Worm (Caenorhabditis elegans) whole organism, L1 larva: Measurements from ENCODE around the gene Y73B6A.3.

ENCODE experiments used
- C04F5.9 ChIP-seq: sonication (generic microtip); optimal IDR thresholded peaks from 2 replicates; lab custom pipeline; 2016; ENCODE audit warnings: missing genetic modification characterization, missing compliant biosample characterization
- C16A3.4 ChIP-seq: fragments of 150-350 bp; optimal IDR thresholded peaks from 2 replicates; lab custom pipeline; 2014; ENCODE audit warnings: missing biosample characterization, missing genetic modification characterization
- F16B12.6 ChIP-seq: fragments of 150-350 bp; optimal IDR thresholded peaks from 2 replicates; lab custom pipeline; 2014; ENCODE audit warnings: missing biosample characterization, missing genetic modification characterization
- aly-2 ChIP-seq: fragments of 150-350 bp; optimal IDR thresholded peaks from 2 replicates; lab custom pipeline; 2014; ENCODE audit warnings: missing biosample characterization, missing genetic modification characterization
- ama-1 ChIP-seq: fragments of 150-350 bp; optimal IDR thresholded peaks from 2 replicates; lab custom pipeline; 2014
- blmp-1 ChIP-seq: fragments of 150-350 bp; optimal IDR thresholded peaks from 2 replicates; lab custom pipeline; 2014; ENCODE audit warnings: missing biosample characterization, missing genetic modification characterization
- ceh-63 ChIP-seq: fragments of 200-800 bp; sonication (Bioruptor generic); optimal IDR thresholded peaks from 2 replicates; lab custom pipeline; 2018; ENCODE audit warnings: mild to moderate bottlenecking, missing genetic modification characterization, missing compliant biosample characterization
- ceh-8 ChIP-seq: fragments of 200-800 bp; sonication (Bioruptor generic); optimal IDR thresholded peaks from 2 replicates; lab custom pipeline; 2018; ENCODE audit warnings: mild to moderate bottlenecking, missing genetic modification characterization, moderate library complexity, missing compliant biosample characterization
- efl-1 ChIP-seq, 4 experiments: fragments of 150-350 bp; optimal IDR thresholded peaks in 3 of 4; peaks in 1 of 4; 1 replicate in 1 of 4; 2 replicates in 3 of 4; lab custom pipeline; 2014; ENCODE audit warnings: missing biosample characterization in 2 of 4, missing genetic modification characterization in 2 of 4, missing genetic modification reagents in 2 of 4
- efl-3 ChIP-seq: fragments of 200-800 bp; sonication (Bioruptor generic); optimal IDR thresholded peaks from 2 replicates; lab custom pipeline; 2018; ENCODE audit warnings: mild to moderate bottlenecking, missing genetic modification characterization, missing compliant biosample characterization
- egl-13 ChIP-seq: sonication (generic microtip); optimal IDR thresholded peaks from 2 replicates; lab custom pipeline; 2016; ENCODE audit warnings: missing genotype, missing genetic modification reagents, missing genetic modification characterization, missing compliant biosample characterization
- elt-2 ChIP-seq: sonication (generic microtip); optimal IDR thresholded peaks from 2 replicates; lab custom pipeline; 2016; ENCODE audit warnings: missing genetic modification characterization, mild to moderate bottlenecking, inconsistent platforms, missing compliant biosample characterization, missing genetic modification reagents
- elt-3 ChIP-seq, 6 experiments: fragments of 150-350 bp in 1 of 6; sonication (generic microtip); optimal IDR thresholded peaks; 2 replicates each; lab custom pipeline; 2017 to 2018; ENCODE audit warnings: missing biosample characterization in 6 of 6, missing genetic modification characterization in 6 of 6, inconsistent platforms in 1 of 6
- fkh-4 ChIP-seq: sonication (generic microtip); optimal IDR thresholded peaks from 2 replicates; lab custom pipeline; 2016; ENCODE audit warnings: missing compliant biosample characterization, missing genetic modification characterization, borderline replicate concordance
- fkh-8 ChIP-seq: sonication (generic microtip); optimal IDR thresholded peaks from 2 replicates; lab custom pipeline; 2016; ENCODE audit warnings: mild to moderate bottlenecking, missing genetic modification characterization, missing compliant biosample characterization
- fos-1 ChIP-seq: fragments of 150-350 bp; optimal IDR thresholded peaks from 2 replicates; lab custom pipeline; 2014; ENCODE audit warnings: missing biosample characterization, missing genetic modification characterization
- grh-1 ChIP-seq: fragments of 200-800 bp; sonication (Bioruptor generic); IDR thresholded peaks from 2 replicates; pipeline ENCODE4 v1.3.6; 2022; ENCODE audit warnings: missing genetic modification reagents, missing genetic modification characterization, missing compliant biosample characterization
- hlh-17 ChIP-seq: fragments of 200-800 bp; sonication (Bioruptor generic); optimal IDR thresholded peaks from 2 replicates; lab custom pipeline; 2018; ENCODE audit warnings: missing genetic modification characterization, mild to moderate bottlenecking, missing compliant biosample characterization, moderate library complexity, borderline replicate concordance
- hlh-4 ChIP-seq: sonication (generic microtip); optimal IDR thresholded peaks from 2 replicates; lab custom pipeline; 2016; ENCODE audit warnings: mild to moderate bottlenecking, missing genetic modification characterization, missing compliant biosample characterization
- irx-1 ChIP-seq: sonication (generic microtip); optimal IDR thresholded peaks from 2 replicates; lab custom pipeline; 2016; ENCODE audit warnings: missing genetic modification characterization, missing compliant biosample characterization
- isw-1 ChIP-seq: fragments of 200-800 bp; sonication (Bioruptor generic); IDR thresholded peaks from 2 replicates; pipeline ENCODE4 v1.3.6; 2022; ENCODE audit warnings: missing genetic modification characterization, missing compliant biosample characterization
- lin-14 ChIP-seq: fragments of 200-800 bp; sonication (Bioruptor generic); optimal IDR thresholded peaks from 2 replicates; lab custom pipeline; 2018; ENCODE audit warnings: mild to moderate bottlenecking, missing genetic modification characterization, moderate library complexity, missing compliant biosample characterization
- lin-15B ChIP-seq: fragments of 150-350 bp; sonication (generic microtip); optimal IDR thresholded peaks from 3 replicates; lab custom pipeline; 2014; ENCODE audit warnings: missing biosample characterization, missing genetic modification characterization
- lin-35 ChIP-seq, 2 experiments: fragments of 150-350 bp; optimal IDR thresholded peaks; 2 replicates each; lab custom pipeline; 2014; ENCODE audit warnings: missing biosample characterization in 2 of 2, missing genetic modification characterization in 2 of 2, missing genetic modification reagents in 2 of 2
- lin-39 ChIP-seq: fragments of 150-350 bp; optimal IDR thresholded peaks from 2 replicates; lab custom pipeline; 2014; ENCODE audit warnings: missing biosample characterization, missing genetic modification reagents, missing genetic modification characterization
- mab-9 ChIP-seq: fragments of 200-800 bp; sonication (Bioruptor generic); IDR thresholded peaks from 2 replicates; pipeline ENCODE4 v1.3.6; 2022; ENCODE audit warnings: missing genetic modification reagents, missing genetic modification characterization, missing compliant biosample characterization
- mdl-1 ChIP-seq, 2 experiments: fragments of 150-350 bp; optimal IDR thresholded peaks; 2 replicates each; lab custom pipeline; 2014 to 2017; ENCODE audit warnings: missing biosample characterization in 2 of 2, missing genetic modification characterization in 2 of 2, inconsistent platforms in 1 of 2
- mep-1 ChIP-seq: fragments of 150-350 bp; optimal IDR thresholded peaks from 2 replicates; lab custom pipeline; 2014; ENCODE audit warnings: missing biosample characterization, missing genetic modification characterization
- nhr-12 ChIP-seq: sonication (generic microtip); optimal IDR thresholded peaks from 2 replicates; lab custom pipeline; 2017; ENCODE audit warnings: missing biosample characterization, missing genetic modification characterization
- nhr-19 ChIP-seq: fragments of 200-800 bp; sonication (Bioruptor generic); conservative IDR thresholded peaks from 2 replicates; pipeline ENCODE4 v1.3.6; 2022; ENCODE audit warnings: missing genetic modification characterization, missing compliant biosample characterization
- nhr-237 ChIP-seq: fragments of 150-350 bp; optimal IDR thresholded peaks from 2 replicates; lab custom pipeline; 2014; ENCODE audit warnings: missing biosample characterization, missing genetic modification characterization
- nhr-28 ChIP-seq: fragments of 150-350 bp; optimal IDR thresholded peaks from 2 replicates; lab custom pipeline; 2014; ENCODE audit warnings: missing biosample characterization, missing genetic modification characterization
- nhr-47 ChIP-seq: sonication (generic microtip); optimal IDR thresholded peaks from 2 replicates; lab custom pipeline; 2016; ENCODE audit warnings: mild to moderate bottlenecking, missing genetic modification characterization, moderate library complexity, missing compliant biosample characterization
- nhr-77 ChIP-seq: fragments of 150-350 bp; optimal IDR thresholded peaks from 2 replicates; lab custom pipeline; 2014; ENCODE audit warnings: missing biosample characterization, missing genetic modification characterization
- nhr-84 ChIP-seq: sonication (generic microtip); optimal IDR thresholded peaks from 2 replicates; lab custom pipeline; 2017; ENCODE audit warnings: missing biosample characterization, missing genetic modification characterization
- nhr-90 ChIP-seq: sonication (generic microtip); optimal IDR thresholded peaks from 2 replicates; lab custom pipeline; 2016; ENCODE audit warnings: mild to moderate bottlenecking, missing genetic modification characterization, missing compliant biosample characterization; ENCODE audit not compliant: poor library complexity
- pag-3 ChIP-seq: sonication (generic microtip); optimal IDR thresholded peaks from 2 replicates; lab custom pipeline; 2017; ENCODE audit warnings: missing genetic modification characterization, mild to moderate bottlenecking, missing compliant biosample characterization, antibody characterized with exemption, borderline replicate concordance; ENCODE audit not compliant: insufficient read depth
- pax-3 ChIP-seq: fragments of 200-800 bp; sonication (Bioruptor generic); optimal IDR thresholded peaks from 2 replicates; lab custom pipeline; 2018; ENCODE audit warnings: mild to moderate bottlenecking, missing genetic modification characterization, moderate library complexity, missing compliant biosample characterization
- pqm-1 ChIP-seq: sonication (generic microtip); optimal IDR thresholded peaks from 3 replicates; lab custom pipeline; 2017; ENCODE audit warnings: missing biosample characterization, missing genetic modification characterization
- rnt-1 ChIP-seq: sonication (generic microtip); optimal IDR thresholded peaks from 2 replicates; lab custom pipeline; 2016; ENCODE audit warnings: mild to moderate bottlenecking, missing genetic modification characterization, moderate library complexity, missing compliant biosample characterization
- skn-1 ChIP-seq: fragments of 150-350 bp; optimal IDR thresholded peaks from 2 replicates; lab custom pipeline; 2014; ENCODE audit warnings: missing biosample characterization, missing genetic modification characterization
- snu-23 ChIP-seq: sonication (generic microtip); optimal IDR thresholded peaks from 2 replicates; lab custom pipeline; 2016; ENCODE audit warnings: missing genetic modification characterization, missing compliant biosample characterization
- sox-4 ChIP-seq: sonication (generic microtip); optimal IDR thresholded peaks from 2 replicates; lab custom pipeline; 2016; ENCODE audit warnings: missing genetic modification characterization, missing compliant biosample characterization
- swsn-7 ChIP-seq: sonication (generic microtip); optimal IDR thresholded peaks from 2 replicates; lab custom pipeline; 2016; ENCODE audit warnings: missing genetic modification characterization, missing compliant biosample characterization
- tbx-2 ChIP-seq: sonication (generic microtip); optimal IDR thresholded peaks from 2 replicates; lab custom pipeline; 2016; ENCODE audit warnings: missing genetic modification characterization, missing compliant biosample characterization
- tlp-1 ChIP-seq: fragments of 150-350 bp; optimal IDR thresholded peaks from 2 replicates; lab custom pipeline; 2014; ENCODE audit warnings: missing biosample characterization, missing genetic modification characterization
- unc-30 ChIP-seq: sonication (generic microtip); optimal IDR thresholded peaks from 2 replicates; lab custom pipeline; 2017; ENCODE audit warnings: missing biosample characterization, missing genetic modification characterization
- unc-86 ChIP-seq: sonication (generic microtip); optimal IDR thresholded peaks from 2 replicates; lab custom pipeline; 2016; ENCODE audit warnings: missing genetic modification characterization, missing compliant biosample characterization
- vab-15 ChIP-seq: sonication (generic microtip); optimal IDR thresholded peaks from 2 replicates; lab custom pipeline; 2017; ENCODE audit warnings: missing genotype, mild to moderate bottlenecking, missing genetic modification characterization, missing compliant biosample characterization
- xbp-1 ChIP-seq: sonication (generic microtip); optimal IDR thresholded peaks from 2 replicates; lab custom pipeline; 2016; ENCODE audit warnings: missing genetic modification characterization, missing compliant biosample characterization
- zip-4 ChIP-seq: fragments of 200-800 bp; sonication (Bioruptor generic); optimal IDR thresholded peaks from 2 replicates; lab custom pipeline; 2018; ENCODE audit warnings: mild to moderate bottlenecking, missing genetic modification characterization, moderate library complexity, missing compliant biosample characterization
- ztf-11 ChIP-seq, 2 experiments: sonication (generic microtip); optimal IDR thresholded peaks; 2 replicates each; lab custom pipeline; 2016 to 2017; ENCODE audit warnings: missing genetic modification characterization in 2 of 2, missing biosample characterization in 1 of 2, missing compliant biosample characterization in 1 of 2

The Y73B6A.3 gene

ce11 chrIV:6747652-6748051, 7.6 kb upstream of the Y73B6A.3 start (continued):
- TF ChIP-seq fos-1 (tag; lab: Kevin White, UChicago) = no peak
- TF ChIP-seq pqm-1 = no peak
- no peak for TF ChIP-seq zip-4
- peak; percentile 9 for TF ChIP-seq skn-1 (tag; lab: Kevin White, UChicago)
- TF ChIP-seq snu-23 (GFP tag; lab: Kevin White, UChicago) = peak; percentile 65
- TF ChIP-seq egl-13 (tag; lab: Kevin White, UChicago) = no peak
- peak in 1 of 2 experiments; percentile 20 for TF ChIP-seq lin-35 (GFP tag; optimal IDR thresholded peaks at IDR 0.05; lab: Kevin White, UChicago)
- no peak for TF ChIP-seq nhr-28 (tag; lab: Kevin White, UChicago)
- TF ChIP-seq C04F5.9 (tag; lab: Kevin White, UChicago) = peak; percentile 9
- no peak for TF ChIP-seq ceh-63
- no peak for TF ChIP-seq F16B12.6 (tag; lab: Kevin White, UChicago)
- TF ChIP-seq tlp-1 (tag; lab: Kevin White, UChicago) = no peak
- no peak for TF ChIP-seq nhr-84 (tag; lab: Kevin White, UChicago)
- TF ChIP-seq nhr-12 = no peak
- TF ChIP-seq pax-3 (tag; lab: Kevin White, UChicago) = no peak
- TF ChIP-seq nhr-90 = peak; percentile 47
- no peak for TF ChIP-seq lin-15B (tag; lab: Kevin White, UChicago)
- peak; percentile 51 for TF ChIP-seq lin-14 (GFP tag; lab: Kevin White, UChicago)
- no peak for TF ChIP-seq mdl-1 (tag; optimal IDR thresholded peaks at IDR 0.05; lab: Kevin White, UChicago)
- no peak for TF ChIP-seq elt-3 (tag; optimal IDR thresholded peaks at IDR 0.05; lab: Kevin White, UChicago)
- TF ChIP-seq xbp-1 (tag; lab: Kevin White, UChicago) = peak; percentile 36
- peak; percentile 48 for TF ChIP-seq irx-1 (tag; lab: Kevin White, UChicago)
- no peak for TF ChIP-seq isw-1
- TF ChIP-seq unc-86 (tag; lab: Kevin White, UChicago) = no peak
- TF ChIP-seq grh-1 (GFP tag; lab: Robert Waterston, UW) = no peak
- no peak for TF ChIP-seq nhr-77
- no peak for TF ChIP-seq pag-3
- TF ChIP-seq rnt-1 (tag; lab: Kevin White, UChicago) = peak; percentile 88
- TF ChIP-seq unc-30 (tag; lab: Kevin White, UChicago) = no peak
- no peak for TF ChIP-seq aly-2 (tag; lab: Kevin White, UChicago)
- no peak for TF ChIP-seq hlh-4 (tag; lab: Kevin White, UChicago)
- no peak for TF ChIP-seq hlh-17 (GFP tag; lab: Kevin White, UChicago)
- TF ChIP-seq sox-4 (tag; lab: Kevin White, UChicago) = no peak
- peak; percentile 44 for TF ChIP-seq tbx-2 (tag; lab: Kevin White, UChicago)
- no peak for TF ChIP-seq nhr-237
- TF ChIP-seq fkh-4 (tag; lab: Kevin White, UChicago) = no peak
- no peak for TF ChIP-seq vab-15 (tag; lab: Kevin White, UChicago)
- TF ChIP-seq fkh-8 (tag; lab: Kevin White, UChicago) = no peak
- no peak for TF ChIP-seq elt-2
- peak; percentile 50 for TF ChIP-seq blmp-1 (tag; lab: Kevin White, UChicago)
- peak; percentile 20 for TF ChIP-seq C16A3.4 (tag; lab: Kevin White, UChicago)
- TF ChIP-seq ceh-8 (GFP tag; lab: Kevin White, UChicago) = no peak
- TF ChIP-seq nhr-19 (GFP tag; lab: Robert Waterston, UW) = peak; percentile 26
- TF ChIP-seq mep-1 (tag; lab: Kevin White, UChicago) = peak; percentile 40
- no peak for TF ChIP-seq efl-3 (GFP tag; lab: Kevin White, UChicago)
- peak in 1 of 2 experiments; percentile 37 for TF ChIP-seq efl-1 (optimal IDR thresholded peaks at IDR 0.05; lab: Kevin White, UChicago)
- peak; percentile 24 to 71 for TF ChIP-seq efl-1 (GFP tag; optimal IDR thresholded peaks at IDR 0.05 in 1 of 2; lab: Kevin White, UChicago)
- peak; percentile 47 for TF ChIP-seq nhr-47
- no peak for TF ChIP-seq ama-1 (lab: Kevin White, UChicago)
- no peak for TF ChIP-seq mab-9 (GFP tag; lab: Robert Waterston, UW)
- TF ChIP-seq lin-39 (tag; lab: Kevin White, UChicago) = no peak
- TF ChIP-seq swsn-7 (tag; lab: Kevin White, UChicago) = peak; percentile 30
- TF ChIP-seq ztf-11 (tag; optimal IDR thresholded peaks at IDR 0.05; lab: Kevin White, UChicago) = peak in 1 of 2 experiments; percentile 47
